Worm (Caenorhabditis elegans) whole organism, young adult: ENCODE measurements around the gene F34D10.3.

ENCODE experiments used
- B0336.3 ChIP-seq: fragments of 200-800 bp; sonication (Bioruptor generic); IDR thresholded peaks from 2 replicates; pipeline ENCODE4 v1.3.6; 2022; ENCODE audit warnings: missing genetic modification characterization, missing compliant biosample characterization
- C17E4.6 ChIP-seq: fragments of 200-800 bp; sonication (Bioruptor generic); IDR thresholded peaks from 2 replicates; pipeline ENCODE4 v1.3.6; 2022; ENCODE audit warnings: missing genetic modification reagents, missing genetic modification characterization, missing compliant biosample characterization
- D2030.7 ChIP-seq: fragments of 200-800 bp; sonication (Bioruptor generic); IDR thresholded peaks from 2 replicates; pipeline ENCODE4 v1.3.6; 2022; ENCODE audit warnings: missing genetic modification reagents, missing genetic modification characterization, missing compliant biosample characterization
- F23B12.7 ChIP-seq: sonication (generic microtip); optimal IDR thresholded peaks from 2 replicates; lab custom pipeline; 2017; ENCODE audit warnings: missing genetic modification characterization, mild to moderate bottlenecking, missing compliant biosample characterization, antibody characterized with exemption, moderate library complexity; ENCODE audit not compliant: insufficient read depth
- F37B4.10 ChIP-seq: fragments of 200-800 bp; sonication (Bioruptor generic); IDR thresholded peaks from 2 replicates; pipeline ENCODE4 v1.3.6; 2022; ENCODE audit warnings: missing genetic modification characterization, missing compliant biosample characterization
- F55B11.4 ChIP-seq: sonication (generic microtip); optimal IDR thresholded peaks from 2 replicates; lab custom pipeline; 2016; ENCODE audit warnings: missing compliant biosample characterization, missing genetic modification characterization, borderline replicate concordance; ENCODE audit not compliant: insufficient read depth
- F57C9.4 ChIP-seq: sonication (generic microtip); optimal IDR thresholded peaks from 2 replicates; lab custom pipeline; 2017; ENCODE audit warnings: mild to moderate bottlenecking, missing genetic modification characterization, missing compliant biosample characterization
- K11D2.4 ChIP-seq: fragments of 200-800 bp; sonication (Bioruptor generic); IDR thresholded peaks from 2 replicates; pipeline ENCODE4 v1.3.6; 2022; ENCODE audit warnings: missing genetic modification reagents, missing genetic modification characterization, missing compliant biosample characterization
- Y56A3A.18 ChIP-seq: fragments of 200-800 bp; sonication (Bioruptor generic); IDR thresholded peaks from 2 replicates; pipeline ENCODE4 v1.3.6; 2022; ENCODE audit warnings: missing genetic modification reagents, missing genetic modification characterization, missing compliant biosample characterization
- akir-1 ChIP-seq: fragments of 200-800 bp; sonication (Bioruptor generic); optimal IDR thresholded peaks from 2 replicates; lab custom pipeline; 2018; ENCODE audit warnings: mild to moderate bottlenecking, missing genetic modification characterization, moderate library complexity, missing compliant biosample characterization
- aptf-2 ChIP-seq: fragments of 200-800 bp; sonication (Bioruptor generic); conservative IDR thresholded peaks from 2 replicates; pipeline ENCODE4 v1.3.6; 2022; ENCODE audit warnings: missing genetic modification reagents, missing genetic modification characterization, missing compliant biosample characterization
- attf-3 ChIP-seq: fragments of 200-800 bp; sonication (Bioruptor generic); conservative IDR thresholded peaks from 2 replicates; pipeline ENCODE4 v1.3.6; 2022; ENCODE audit warnings: missing genetic modification reagents, missing genetic modification characterization, missing compliant biosample characterization
- attf-5 ChIP-seq: fragments of 200-800 bp; sonication (Bioruptor generic); optimal IDR thresholded peaks from 2 replicates; lab custom pipeline; 2018; ENCODE audit warnings: mild to moderate bottlenecking, missing genetic modification characterization, missing compliant biosample characterization
- bed-2 ChIP-seq: fragments of 200-800 bp; sonication (Bioruptor generic); IDR thresholded peaks from 2 replicates; pipeline ENCODE4 v1.3.6; 2022; ENCODE audit warnings: missing genetic modification reagents, missing genetic modification characterization, missing compliant biosample characterization
- cebp-2 ChIP-seq: fragments of 200-800 bp; sonication (Bioruptor generic); IDR thresholded peaks from 2 replicates; pipeline ENCODE4 v1.3.6; 2022; ENCODE audit warnings: missing genetic modification characterization, missing compliant biosample characterization
- ceh-100 ChIP-seq: fragments of 200-800 bp; sonication (Bioruptor generic); IDR thresholded peaks from 2 replicates; pipeline ENCODE4 v1.3.6; 2022; ENCODE audit warnings: missing genetic modification reagents, missing genetic modification characterization, missing compliant biosample characterization
- ceh-27 ChIP-seq: fragments of 200-800 bp; sonication (Bioruptor generic); optimal IDR thresholded peaks from 2 replicates; lab custom pipeline; 2018; ENCODE audit warnings: mild to moderate bottlenecking, missing genetic modification characterization, moderate library complexity, missing compliant biosample characterization
- ceh-91 ChIP-seq: fragments of 200-800 bp; sonication (Bioruptor generic); IDR thresholded peaks from 2 replicates; pipeline ENCODE4 v1.3.6; 2022; ENCODE audit warnings: missing genetic modification reagents, missing genetic modification characterization, missing compliant biosample characterization
- die-1 ChIP-seq: sonication (generic microtip); optimal IDR thresholded peaks from 2 replicates; lab custom pipeline; 2016; ENCODE audit warnings: missing genotype, mild to moderate bottlenecking, missing genetic modification characterization, missing compliant biosample characterization
- egrh-3 ChIP-seq: fragments of 200-800 bp; sonication (Bioruptor generic); IDR thresholded peaks from 2 replicates; pipeline ENCODE4 v1.3.6; 2022; ENCODE audit warnings: missing genetic modification reagents, missing genetic modification characterization, missing compliant biosample characterization
- fkh-3 ChIP-seq: sonication (generic microtip); optimal IDR thresholded peaks from 2 replicates; lab custom pipeline; 2016; ENCODE audit warnings: mild to moderate bottlenecking, missing genetic modification characterization, missing compliant biosample characterization
- hlh-26 ChIP-seq: fragments of 200-800 bp; sonication (Bioruptor generic); conservative IDR thresholded peaks from 2 replicates; pipeline ENCODE4 v1.3.6; 2022; ENCODE audit warnings: missing genetic modification reagents, missing genetic modification characterization, missing compliant biosample characterization
- hmg-1.2 ChIP-seq: fragments of 200-800 bp; sonication (Bioruptor generic); IDR thresholded peaks from 2 replicates; pipeline ENCODE4 v1.3.6; 2022; ENCODE audit warnings: missing genetic modification reagents, missing genetic modification characterization, missing compliant biosample characterization
- let-607 ChIP-seq, 2 experiments: fragments of 200-800 bp in 1 of 2; sonication (Bioruptor generic) in 1 of 2; sonication (generic microtip) in 1 of 2; optimal IDR thresholded peaks; 2 replicates each; lab custom pipeline; 2016 to 2018; ENCODE audit warnings: mild to moderate bottlenecking in 2 of 2, missing compliant biosample characterization in 2 of 2, missing genetic modification characterization in 2 of 2, moderate library complexity in 2 of 2, missing genotype in 1 of 2
- lin-26 ChIP-seq: fragments of 200-800 bp; sonication (Bioruptor generic); IDR thresholded peaks from 2 replicates; pipeline ENCODE4 v1.3.6; 2022; ENCODE audit warnings: missing genetic modification reagents, missing genetic modification characterization, missing compliant biosample characterization
- lin-40 ChIP-seq: sonication (generic microtip); optimal IDR thresholded peaks from 2 replicates; lab custom pipeline; 2016; ENCODE audit warnings: missing genetic modification characterization, mild to moderate bottlenecking, missing compliant biosample characterization, missing genotype, missing genetic modification reagents
- lir-1 ChIP-seq: fragments of 200-800 bp; sonication (Bioruptor generic); conservative IDR thresholded peaks from 2 replicates; pipeline ENCODE4 v1.3.6; 2022; ENCODE audit warnings: missing genetic modification reagents, missing genetic modification characterization, missing compliant biosample characterization
- madf-3 ChIP-seq: fragments of 200-800 bp; sonication (Bioruptor generic); IDR thresholded peaks from 2 replicates; pipeline ENCODE4 v1.3.6; 2022; ENCODE audit warnings: missing genetic modification reagents, missing genetic modification characterization, missing compliant biosample characterization
- madf-6 ChIP-seq: fragments of 200-800 bp; sonication (Bioruptor generic); IDR thresholded peaks from 2 replicates; pipeline ENCODE4 v1.3.6; 2022; ENCODE audit warnings: missing genetic modification reagents, missing genetic modification characterization, missing compliant biosample characterization
- madf-8 ChIP-seq: fragments of 200-800 bp; sonication (Bioruptor generic); conservative IDR thresholded peaks from 2 replicates; pipeline ENCODE4 v1.3.6; 2022; ENCODE audit warnings: missing genetic modification reagents, missing genetic modification characterization, missing compliant biosample characterization
- mcd-1 ChIP-seq: fragments of 200-800 bp; sonication (Bioruptor generic); IDR thresholded peaks from 2 replicates; pipeline ENCODE4 v1.3.6; 2022; ENCODE audit warnings: missing genetic modification reagents, missing genetic modification characterization, missing compliant biosample characterization
- nfyb-1 ChIP-seq: fragments of 200-800 bp; sonication (Bioruptor generic); IDR thresholded peaks from 2 replicates; pipeline ENCODE4 v1.3.6; 2022; ENCODE audit warnings: missing genetic modification reagents, missing genetic modification characterization, missing compliant biosample characterization
- nhr-179 ChIP-seq: sonication (generic microtip); optimal IDR thresholded peaks from 2 replicates; lab custom pipeline; 2016; ENCODE audit warnings: mild to moderate bottlenecking, missing genetic modification characterization, missing compliant biosample characterization
- nhr-90 ChIP-seq: sonication (generic microtip); optimal IDR thresholded peaks from 2 replicates; lab custom pipeline; 2016; ENCODE audit warnings: missing genotype, mild to moderate bottlenecking, missing genetic modification characterization, missing compliant biosample characterization
- pha-4 ChIP-seq: fragments of 150-350 bp; sonication (generic microtip); optimal IDR thresholded peaks from 2 replicates; lab custom pipeline; 2014; ENCODE audit warnings: missing biosample characterization, missing genetic modification reagents, missing genetic modification characterization
- snpc-4 ChIP-seq, 5 experiments: fragments of 150-350 bp in 1 of 5; sonication (generic microtip) in 4 of 5; optimal IDR thresholded peaks; 2 replicates each; lab custom pipeline; 2014 to 2018; ENCODE audit warnings: missing genetic modification characterization in 5 of 5, missing biosample characterization in 3 of 5, antibody characterized with exemption in 2 of 5, mild to moderate bottlenecking in 2 of 5, missing compliant biosample characterization in 2 of 5, missing genotype in 2 of 5, moderate library complexity in 2 of 5, missing genetic modification reagents in 1 of 5
- tbx-9 ChIP-seq: sonication (generic microtip); optimal IDR thresholded peaks from 2 replicates; lab custom pipeline; 2016; ENCODE audit warnings: borderline replicate concordance, missing genetic modification characterization, inconsistent platforms, missing compliant biosample characterization
- zim-3 ChIP-seq: sonication (generic microtip); optimal IDR thresholded peaks from 2 replicates; lab custom pipeline; 2017; ENCODE audit warnings: mild to moderate bottlenecking, missing genetic modification characterization, moderate library complexity, missing compliant biosample characterization
- ztf-18 ChIP-seq: sonication (generic microtip); optimal IDR thresholded peaks from 2 replicates; lab custom pipeline; 2016; ENCODE audit warnings: missing genotype, mild to moderate bottlenecking, missing genetic modification characterization, missing compliant biosample characterization
- ztf-22 ChIP-seq: fragments of 200-800 bp; sonication (Bioruptor generic); optimal IDR thresholded peaks from 2 replicates; lab custom pipeline; 2018; ENCODE audit warnings: mild to moderate bottlenecking, missing genetic modification characterization, moderate library complexity, missing compliant biosample characterization
- ztf-25 ChIP-seq: fragments of 200-800 bp; sonication (Bioruptor generic); IDR thresholded peaks from 2 replicates; pipeline ENCODE4 v1.3.6; 2022; ENCODE audit warnings: missing genetic modification reagents, missing genetic modification characterization, missing compliant biosample characterization

The F34D10.3 gene

ce11 chrIII:3734007-3734406 lies at the start of gene F34D10.3:
F34D10.3 (plus strand) TSS chrIII:3734255.
- TF ChIP-seq F37B4.10 (GFP tag; lab: Robert Waterston, UW) (no peak), attf-5 (GFP tag; lab: Kevin White, UChicago) (peak; percentile 7), zim-3 (tag; lab: Kevin White, UChicago) (no peak), fkh-3 (tag; lab: Kevin White, UChicago) (no peak), madf-6 (GFP tag; lab: Robert Waterston, UW) (0 out of 2 replicates have a peak, but pooled peaks have one; percentile 12), D2030.7 (GFP tag; lab: Robert Waterston, UW) (no peak), B0336.3 (GFP tag; lab: Robert Waterston, UW) (no peak), tbx-9 (no peak), hmg-1.2 (GFP tag; lab: Robert Waterston, UW) (peak; percentile 61; the same call in 1 of the 2 replicates), nhr-90 (tag; lab: Kevin White, UChicago) (no peak), bed-2 (GFP tag; lab: Robert Waterston, UW) (no peak), snpc-4 (GFP tag; optimal IDR thresholded peaks at IDR 0.05; lab: Kevin White, UChicago) (no peak), snpc-4 (tag; optimal IDR thresholded peaks at IDR 0.05; lab: Kevin White, UChicago) (no peak), cebp-2 (GFP tag; lab: Robert Waterston, UW) (no peak), hlh-26 (GFP tag; lab: Robert Waterston, UW) (no peak), madf-8 (GFP tag; lab: Robert Waterston, UW) (no peak), F55B11.4 (tag; lab: Kevin White, UChicago) (no peak), attf-3 (GFP tag; lab: Robert Waterston, UW) (no peak), nhr-179 (tag; lab: Kevin White, UChicago) (no peak), C17E4.6 (no peak), ceh-27 (no peak), die-1 (tag; lab: Kevin White, UChicago) (no peak), ceh-100 (no peak), F57C9.4 (no peak), madf-3 (GFP tag; lab: Robert Waterston, UW) (no peak), aptf-2 (GFP tag; lab: Robert Waterston, UW) (no peak)

ce11 chrIII:3692516-3692915 lies 41.5 kb upstream of the F34D10.3 start:
- TF ChIP-seq akir-1, result no peak
- no peak for TF ChIP-seq pha-4 (tag; lab: Kevin White, UChicago)
- no peak for TF ChIP-seq lin-26 (GFP tag; lab: Robert Waterston, UW)
- TF ChIP-seq, all 124 proteins: peak for 0

ce11 chrIII:3694572-3694971 lies 39.5 kb upstream of the F34D10.3 start, which contains the start of gene npr-15:
npr-15 (minus strand) TSS chrIII:3694672.
- TF ChIP-seq ztf-22 (GFP tag; lab: Kevin White, UChicago) (no peak), nhr-179 (tag; lab: Kevin White, UChicago) (no peak), let-607 (tag; optimal IDR thresholded peaks at IDR 0.05; lab: Kevin White, UChicago) (no peak), F23B12.7 (tag; lab: Kevin White, UChicago) (no peak), ztf-25 (GFP tag; lab: Robert Waterston, UW) (no peak), bed-2 (GFP tag; lab: Robert Waterston, UW) (no peak)

- 0 out of 2 replicates have a peak, but pooled peaks have one; percentile 31 for TF ChIP-seq attf-3 (GFP tag; lab: Robert Waterston, UW)
- peak; percentile 93 for TF ChIP-seq hmg-1.2 (GFP tag; lab: Robert Waterston, UW)
- TF ChIP-seq nfyb-1 (GFP tag; lab: Robert Waterston, UW), result peak; percentile 78
- peak; percentile 62 for TF ChIP-seq ceh-100
- TF ChIP-seq ztf-18, result peak; percentile 88
- TF ChIP-seq mcd-1 (GFP tag; lab: Robert Waterston, UW), result peak; percentile 92
- peak; percentile 50; the same call in 1 of the 2 replicates for TF ChIP-seq egrh-3 (GFP tag; lab: Robert Waterston, UW)
- 0 out of 2 replicates have a peak, but pooled peaks have one; percentile 28 for TF ChIP-seq Y56A3A.18 (GFP tag; lab: Robert Waterston, UW)
- TF ChIP-seq lin-40, result peak; percentile 31
- TF ChIP-seq ceh-91 (GFP tag; lab: Robert Waterston, UW), result peak; percentile 50; the same call in 1 of the 2 replicates
- TF ChIP-seq let-607 (tag; optimal IDR thresholded peaks at IDR 0.05; lab: Kevin White, UChicago), result peak in 1 of 2 experiments; percentile 46
- peak; percentile 81 for TF ChIP-seq K11D2.4 (GFP tag; lab: Robert Waterston, UW)
- 0 out of 2 replicates have a peak, but pooled peaks have one; percentile 27 for TF ChIP-seq lir-1 (GFP tag; lab: Robert Waterston, UW)
- peak; percentile 55; the same call in 1 of the 2 replicates for TF ChIP-seq C17E4.6
These were observed 38.7 kb upstream of the F34D10.3 start for ce11 chrIII:3695398-3695797.
